Fruit fly (Drosophila melanogaster) whole organism, wandering third instar larva: ENCODE data around the gene CG4424.
A peak's percentile ranks its signal among the peaks of the same experiment; 100 is the strongest.

Experiments used
- CG9705 ChIP-seq: fragments of 200-800 bp; sonication (Bioruptor generic); optimal IDR thresholded peaks from 2 replicates; lab custom pipeline; 2018; ENCODE audit warnings: missing biosample characterization, mild to moderate bottlenecking, missing genetic modification characterization
- CrebA ChIP-seq: fragments of 200-800 bp; sonication (Bioruptor generic); optimal IDR thresholded peaks from 2 replicates; lab custom pipeline; 2016; ENCODE audit warnings: missing biosample characterization, mild to moderate bottlenecking, missing genetic modification characterization, borderline replicate concordance
- GATAd ChIP-seq: sonication (Bioruptor generic); optimal IDR thresholded peaks from 2 replicates; lab custom pipeline; 2016; ENCODE audit warnings: missing biosample characterization, missing genetic modification characterization
- dmrt93B ChIP-seq: fragments of 200-800 bp; sonication (Bioruptor generic); optimal IDR thresholded peaks from 2 replicates; lab custom pipeline; 2018; ENCODE audit warnings: missing biosample characterization, mild to moderate bottlenecking, missing genetic modification characterization
- foxo ChIP-seq, 2 experiments: fragments of 200-800 bp; sonication (Bioruptor generic); optimal IDR thresholded peaks; 2 replicates in 1 of 2; 3 replicates in 1 of 2; lab custom pipeline; 2016 to 2017; ENCODE audit warnings: missing biosample characterization in 2 of 2, missing genetic modification characterization in 2 of 2
- h ChIP-seq: fragments of 200-800 bp; sonication (Bioruptor generic); optimal IDR thresholded peaks from 3 replicates; lab custom pipeline; 2016; ENCODE audit warnings: missing biosample characterization, mild to moderate bottlenecking, missing genetic modification characterization
- jim ChIP-seq: fragments of 175-275, 200-325 bp; sonication (Bioruptor generic); optimal IDR thresholded peaks from 2 replicates; lab custom pipeline; 2016; ENCODE audit warnings: missing biosample characterization, mild to moderate bottlenecking, missing genetic modification characterization
- rgr ChIP-seq: fragments of 200-800 bp; sonication (Bioruptor generic); optimal IDR thresholded peaks from 3 replicates; lab custom pipeline; 2016; ENCODE audit warnings: missing biosample characterization, mild to moderate bottlenecking, missing genetic modification characterization
- sage ChIP-seq: fragments of 200-800 bp; sonication (Bioruptor generic); optimal IDR thresholded peaks from 2 replicates; lab custom pipeline; 2016; ENCODE audit warnings: missing biosample characterization, mild to moderate bottlenecking, missing genetic modification characterization
- usp ChIP-seq: fragments of >200 bp; optimal IDR thresholded peaks from 2 replicates; lab custom pipeline; 2017; ENCODE audit warnings: missing biosample characterization, missing genetic modification characterization

DNA sequence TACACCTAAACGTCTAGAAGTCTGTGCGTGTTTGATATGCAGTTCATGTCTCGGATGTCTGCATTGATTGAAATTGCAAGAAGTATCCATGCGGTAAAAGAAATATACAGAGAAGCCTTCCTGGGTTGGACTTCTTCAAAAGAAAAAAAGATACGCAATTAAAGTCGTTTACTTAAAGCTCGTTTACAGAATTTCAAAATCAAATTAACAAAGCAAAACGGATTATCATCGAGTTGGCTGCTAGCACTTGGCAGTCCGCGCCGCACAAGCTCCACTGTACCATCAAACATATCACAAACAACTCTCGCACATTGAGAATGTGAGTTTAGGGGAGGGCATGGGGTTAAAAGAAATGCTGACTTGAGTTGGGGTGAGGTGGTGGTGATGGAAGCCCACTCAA lies 29.4 kb downstream of the CG4424 start:
- no peak for TF ChIP-seq jim (GFP tag; lab: Kevin White, UChicago)
- peak; percentile 20 for TF ChIP-seq dmrt93B
- TF ChIP-seq GATAd (GFP tag; lab: Kevin White, UChicago) = no peak
- no peak for TF ChIP-seq CG9705
- no peak for TF ChIP-seq usp (GFP tag; lab: Kevin White, UChicago)
- TF ChIP-seq rgr (GFP tag; lab: Kevin White, UChicago) = peak; percentile 68
- peak; percentile 72 for TF ChIP-seq h (GFP tag; lab: Kevin White, UChicago)
- peak in 1 of 2 experiments; percentile 66 for TF ChIP-seq foxo (GFP tag; optimal IDR thresholded peaks at IDR 0.05; lab: Kevin White, UChicago)
- TF ChIP-seq CrebA (GFP tag; lab: Kevin White, UChicago) = no peak
- no peak for TF ChIP-seq sage (GFP tag; lab: Kevin White, UChicago)
